Worm (Caenorhabditis elegans): Measurements from ENCODE around the gene C47E12.11.

DNA sequence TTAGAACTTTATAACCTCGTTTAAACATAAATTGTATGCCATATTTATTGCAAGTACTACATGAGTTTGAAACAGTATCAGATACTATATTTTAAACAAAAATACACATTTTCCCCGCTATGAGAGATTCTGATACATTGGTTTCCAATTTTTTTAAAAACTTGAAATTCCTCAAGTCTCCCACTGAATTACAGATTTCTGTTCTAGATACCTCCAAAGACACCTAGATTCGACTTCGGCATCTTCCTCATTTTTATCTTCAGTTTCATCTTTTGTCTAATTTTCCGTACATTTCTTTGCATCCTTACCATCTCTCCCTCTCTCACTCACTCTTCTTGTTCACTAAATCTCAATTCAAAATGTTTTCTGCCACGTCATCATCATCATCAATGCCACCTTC, 5.3 kb upstream of the C47E12.11 start, which contains the start of gene T13H10.2:
- no peak for TF ChIP-seq nfya-1 (tag; optimal IDR thresholded peaks at IDR 0.05; ENCODE audit: insufficient read depth)
- no peak for TF ChIP-seq nhr-77 (tag; optimal IDR thresholded peaks at IDR 0.05)
- no peak for TF ChIP-seq nhr-237 (tag; optimal IDR thresholded peaks at IDR 0.05)
- no peak for TF ChIP-seq lin-15B (tag; optimal IDR thresholded peaks at IDR 0.05)
- TF ChIP-seq unc-39 (tag; optimal IDR thresholded peaks at IDR 0.05), result no peak
- no peak for TF ChIP-seq R02D3.7 (tag; optimal IDR thresholded peaks at IDR 0.05)
- no peak for TF ChIP-seq pha-4 (tag; optimal IDR thresholded peaks at IDR 0.05)
- TF ChIP-seq snpc-4 (tag; optimal IDR thresholded peaks at IDR 0.05), result no peak

All from whole organism, L3 larva.